Worm (Caenorhabditis elegans) whole organism, early embryonic: ENCODE results near the gene F59E12.15.

Source experiments
- F13C5.2 ChIP-seq: sonication (generic microtip); optimal IDR thresholded peaks from 2 replicates; lab custom pipeline; 2017; ENCODE audit warnings: mild to moderate bottlenecking, missing genetic modification characterization, inconsistent platforms, missing compliant biosample characterization
- ama-1 ChIP-seq: fragments of 150-350 bp; optimal IDR thresholded peaks from 2 replicates; lab custom pipeline; 2014
- ceh-13 ChIP-seq: fragments of 200-800 bp; sonication (Bioruptor generic); optimal IDR thresholded peaks from 2 replicates; lab custom pipeline; 2018; ENCODE audit warnings: mild to moderate bottlenecking, missing genetic modification characterization, missing compliant biosample characterization
- ceh-36 ChIP-seq: sonication (generic microtip); optimal IDR thresholded peaks from 2 replicates; lab custom pipeline; 2016; ENCODE audit warnings: missing genetic modification characterization, inconsistent platforms, missing compliant biosample characterization
- ets-7 ChIP-seq: sonication (generic microtip); optimal IDR thresholded peaks from 2 replicates; lab custom pipeline; 2016; ENCODE audit warnings: missing genotype, missing genetic modification characterization, missing compliant biosample characterization
- flt-1 ChIP-seq: fragments of 200-800 bp; sonication (Bioruptor generic); IDR thresholded peaks from 2 replicates; pipeline ENCODE4 v1.3.6; 2022; ENCODE audit warnings: missing genetic modification characterization, missing compliant biosample characterization
- hmbx-1 ChIP-seq: sonication (generic microtip); optimal IDR thresholded peaks from 2 replicates; lab custom pipeline; 2016; ENCODE audit warnings: mild to moderate bottlenecking, missing genetic modification characterization, missing compliant biosample characterization
- hmg-4 ChIP-seq: fragments of 200-800 bp; sonication (Bioruptor generic); optimal IDR thresholded peaks from 2 replicates; lab custom pipeline; 2018; ENCODE audit warnings: mild to moderate bottlenecking, missing genetic modification characterization, missing compliant biosample characterization
- hnd-1 ChIP-seq: sonication (generic microtip); optimal IDR thresholded peaks from 2 replicates; lab custom pipeline; 2016; ENCODE audit warnings: missing genetic modification characterization, missing compliant biosample characterization
- pes-1 ChIP-seq: fragments of 200-800 bp; sonication (Bioruptor generic); IDR thresholded peaks from 2 replicates; pipeline ENCODE4 v1.3.6; 2022; ENCODE audit warnings: missing genetic modification reagents, missing genetic modification characterization, missing compliant biosample characterization
- tra-4 ChIP-seq: sonication (generic microtip); optimal IDR thresholded peaks from 2 replicates; lab custom pipeline; 2017; ENCODE audit warnings: missing genetic modification characterization, missing compliant biosample characterization

- TF ChIP-seq tra-4 (tag; lab: Kevin White, UChicago) (no peak), ama-1 (lab: Kevin White, UChicago) (no peak), hmbx-1 (tag; lab: Kevin White, UChicago) (no peak), flt-1 (GFP tag; lab: Robert Waterston, UW) (no peak), ceh-36 (tag; lab: Kevin White, UChicago) (no peak), hmg-4 (GFP tag; lab: Kevin White, UChicago) (no peak), ceh-13 (GFP tag; lab: Kevin White, UChicago) (no peak), F13C5.2 (tag; lab: Kevin White, UChicago) (no peak), pes-1 (GFP tag; lab: Robert Waterston, UW) (no peak), hnd-1 (no peak), ets-7 (tag; lab: Kevin White, UChicago) (no peak)
Observed at ce11 chrII:5652334-5652733, 24.2 kb upstream of the F59E12.15 start, which contains the start of gene bli-2.
